Fruit fly (Drosophila melanogaster): ENCODE measurements around the gene Rev1.
A peak's percentile ranks its signal among the peaks of the same experiment; 100 is the strongest.

Gene Rev1

DNA sequence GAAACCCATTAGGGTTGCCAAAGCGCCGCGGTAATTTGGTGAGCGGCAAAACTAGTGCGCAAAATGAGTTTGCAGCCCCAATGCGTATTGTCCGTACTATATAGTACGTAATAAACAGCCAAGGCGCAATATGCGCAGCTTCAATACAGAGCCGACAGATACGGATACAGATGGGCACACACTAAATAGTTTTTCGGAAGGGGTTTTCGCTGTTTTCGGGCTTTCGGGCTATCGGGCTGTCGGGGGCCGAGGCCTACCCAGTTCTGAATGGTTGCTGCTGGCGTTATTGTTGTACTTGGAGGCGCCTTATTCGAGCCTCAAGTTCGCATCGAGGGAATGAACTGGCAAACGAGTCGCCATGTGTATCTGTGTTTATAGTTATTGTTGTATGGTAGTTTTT is 23.5 kb upstream of the Rev1 start (continued):
- TF ChIP-seq C15 (GFP tag; IDR thresholded peaks at IDR 0.05): 0 out of 3 replicates have a peak, but pooled peaks have one; percentile 5
- peak; percentile 86 for TF ChIP-seq CG10543 (GFP tag; optimal IDR thresholded peaks at IDR 0.05)
- peak; percentile 49 for TF ChIP-seq sug (tag; optimal IDR thresholded peaks at IDR 0.05)
- TF ChIP-seq crol (GFP tag; IDR thresholded peaks at IDR 0.05): 0 out of 2 replicates have a peak, but pooled peaks have one; percentile 8
- peak; percentile 81 for TF ChIP-seq sens (GFP tag)
- no peak for TF ChIP-seq ewg (GFP tag; optimal IDR thresholded peaks at IDR 0.05)
- peak; percentile 22 for TF ChIP-seq caup (GFP tag; optimal IDR thresholded peaks at IDR 0.05; ENCODE audit: severe bottlenecking)
- peak; percentile 77 for TF ChIP-seq Deaf1 (tag; optimal IDR thresholded peaks at IDR 0.05)
- no peak for TF ChIP-seq vfl (GFP tag; optimal IDR thresholded peaks at IDR 0.05)
- no peak for TF ChIP-seq CG16813 (GFP tag; IDR thresholded peaks at IDR 0.05; ENCODE audit: partially characterized antibody)
- TF ChIP-seq chm (GFP tag; IDR thresholded peaks at IDR 0.05): 0 out of 2 replicates have a peak, but pooled peaks have one; percentile 23
- no peak for TF ChIP-seq psq (GFP tag; optimal IDR thresholded peaks at IDR 0.05)
- TF ChIP-seq bbx (GFP tag; IDR thresholded peaks at IDR 0.05; ENCODE audit: partially characterized antibody): 0 out of 2 replicates have a peak, but pooled peaks have one; percentile 28
- peak; percentile 48; the same call in 1 of the 2 replicates for TF ChIP-seq Adf1 (GFP tag; IDR thresholded peaks at IDR 0.05)
- peak; percentile 29; the same call in 1 of the 2 replicates for TF ChIP-seq sob (GFP tag; IDR thresholded peaks at IDR 0.05)
- peak; percentile 45 for TF ChIP-seq CG12769 (tag; optimal IDR thresholded peaks at IDR 0.05)
- peak; percentile 24 for TF ChIP-seq abd-A (tag; optimal IDR thresholded peaks at IDR 0.05)
- TF ChIP-seq sd (tag; optimal IDR thresholded peaks at IDR 0.05): peak; percentile 35
- peak; percentile 99 for TF ChIP-seq CG13894 (tag; optimal IDR thresholded peaks at IDR 0.05)
- TF ChIP-seq CG12071 (GFP tag; optimal IDR thresholded peaks at IDR 0.05): peak; percentile 38
- TF ChIP-seq E2f1 (GFP tag; IDR thresholded peaks at IDR 0.05): no peak
- peak; percentile 83 for TF ChIP-seq chinmo (GFP tag; IDR thresholded peaks at IDR 0.05; ENCODE audit: partially characterized antibody)
- TF ChIP-seq gsb (GFP tag; IDR thresholded peaks at IDR 0.05): peak; percentile 35; the same call in 1 of the 2 replicates
- TF ChIP-seq Hand (GFP tag; optimal IDR thresholded peaks at IDR 0.05): peak; percentile 13
- TF ChIP-seq Myb (GFP tag; optimal IDR thresholded peaks at IDR 0.05): no peak
- 0 out of 2 replicates have a peak, but pooled peaks have one; percentile 19 for TF ChIP-seq rib (GFP tag; IDR thresholded peaks at IDR 0.05)
- no peak for TF ChIP-seq pan (optimal IDR thresholded peaks at IDR 0.05)
- TF ChIP-seq pan (GFP tag; optimal IDR thresholded peaks at IDR 0.05 in 1 of 2, IDR thresholded peaks at IDR 0.05 in 1 of 2): peak in 1 of 2 experiments; percentile 28
- TF ChIP-seq lov (optimal IDR thresholded peaks at IDR 0.05): no peak
- peak; percentile 24; the same call in 1 of the 3 replicates for TF ChIP-seq lov (GFP tag; IDR thresholded peaks at IDR 0.05)
- peak; percentile 5 for TF ChIP-seq ash1 (GFP tag; optimal IDR thresholded peaks at IDR 0.05)
- no peak for TF ChIP-seq CG8089 (GFP tag; optimal IDR thresholded peaks at IDR 0.05)
- peak; percentile 67 for TF ChIP-seq B-H2 (GFP tag; optimal IDR thresholded peaks at IDR 0.05)

DNA sequence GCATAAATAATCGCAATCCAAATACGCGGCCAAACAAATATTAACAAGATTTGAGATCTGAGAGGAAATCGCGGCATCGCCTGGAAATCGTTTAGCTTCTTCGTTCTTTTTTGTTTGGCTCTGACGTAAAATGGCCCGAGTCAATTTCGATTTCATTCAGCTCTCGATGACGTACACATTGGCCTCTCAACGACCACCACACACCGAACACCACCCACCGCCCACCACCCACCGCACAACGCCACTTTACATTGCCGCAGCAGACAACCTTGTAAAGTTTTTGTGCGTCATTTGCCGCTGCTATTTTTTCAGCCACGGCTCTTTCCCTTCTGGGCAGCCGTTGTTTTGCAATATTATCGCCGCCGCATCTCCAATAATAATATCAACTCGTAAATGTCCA is 22.1 kb upstream of the Rev1 start:
- no peak for TF ChIP-seq CG4360 (GFP tag; IDR thresholded peaks at IDR 0.05)
- no peak for TF ChIP-seq CG4730 (GFP tag; IDR thresholded peaks at IDR 0.05)
- TF ChIP-seq NFAT (GFP tag; IDR thresholded peaks at IDR 0.05): no peak
- no peak for TF ChIP-seq dmrt11E (tag; optimal IDR thresholded peaks at IDR 0.05)
- no peak for TF ChIP-seq CG12942 (GFP tag; optimal IDR thresholded peaks at IDR 0.05)
- TF ChIP-seq Atf6 (GFP tag; IDR thresholded peaks at IDR 0.05): peak; percentile 12; the same call in 1 of the 2 replicates
- no peak for TF ChIP-seq danr (GFP tag; IDR thresholded peaks at IDR 0.05)
- peak; percentile 49 for TF ChIP-seq Med (GFP tag)
- no peak for TF ChIP-seq fd3F (GFP tag; optimal IDR thresholded peaks at IDR 0.05)
- no peak for TF ChIP-seq CG3281 (GFP tag; optimal IDR thresholded peaks at IDR 0.05)
- TF ChIP-seq sr (GFP tag; IDR thresholded peaks at IDR 0.05): peak; percentile 58
- peak; percentile 16 for TF ChIP-seq CG34376 (GFP tag; optimal IDR thresholded peaks at IDR 0.05)
- TF ChIP-seq NK7.1 (GFP tag; optimal IDR thresholded peaks at IDR 0.05): no peak
- TF ChIP-seq CG9437 (GFP tag; optimal IDR thresholded peaks at IDR 0.05): no peak
- no peak for TF ChIP-seq ci (GFP tag; IDR thresholded peaks at IDR 0.05)
- peak; percentile 58; the same call in 1 of the 3 replicates for TF ChIP-seq CG6175 (GFP tag; IDR thresholded peaks at IDR 0.05)
- TF ChIP-seq hkb (optimal IDR thresholded peaks at IDR 0.05): no peak
- no peak for TF ChIP-seq hkb (GFP tag; IDR thresholded peaks at IDR 0.05)
- no peak for TF ChIP-seq Hsf (GFP tag; optimal IDR thresholded peaks at IDR 0.05)
- TF ChIP-seq oc (tag; optimal IDR thresholded peaks at IDR 0.05): no peak
- TF ChIP-seq crol (GFP tag; IDR thresholded peaks at IDR 0.05): peak; percentile 73
